Worm (Caenorhabditis elegans): Measurements from ENCODE around the gene gba-4.

ce11 chrIV:5360533-5360932 lies 9.8 kb upstream of the gba-4 start, which contains the start of gene F41H10.5:
- TF ChIP-seq unc-39 (tag; optimal IDR thresholded peaks at IDR 0.05), result no peak
- no peak for TF ChIP-seq lin-32 (GFP tag; optimal IDR thresholded peaks at IDR 0.05)
- no peak for TF ChIP-seq elt-3 (tag; optimal IDR thresholded peaks at IDR 0.05)
- no peak for TF ChIP-seq pha-4 (tag; optimal IDR thresholded peaks at IDR 0.05)
- no peak for TF ChIP-seq nhr-12 (tag; optimal IDR thresholded peaks at IDR 0.05)
- no peak for TF ChIP-seq nhr-28 (tag; optimal IDR thresholded peaks at IDR 0.05)
- no peak for TF ChIP-seq mab-5 (tag; optimal IDR thresholded peaks at IDR 0.05)

All from whole organism, mixed stage, embryonic.